Worm (Caenorhabditis elegans) whole organism, L4 larva: ENCODE data around the gene piga-1.

Experiments used
- T20F7.1 ChIP-seq: fragments of 200-800 bp; sonication (Bioruptor generic); optimal IDR thresholded peaks from 2 replicates; lab custom pipeline; 2018; ENCODE audit warnings: mild to moderate bottlenecking, missing genetic modification characterization, missing compliant biosample characterization
- Y5F2A.4 ChIP-seq: fragments of 200-800 bp; sonication (Bioruptor generic); optimal IDR thresholded peaks from 2 replicates; lab custom pipeline; 2018; ENCODE audit warnings: mild to moderate bottlenecking, missing genetic modification characterization, missing compliant biosample characterization
- Y75B8A.6 ChIP-seq: fragments of 200-800 bp; sonication (Bioruptor generic); IDR thresholded peaks from 2 replicates; pipeline ENCODE4 v1.3.6; 2022; ENCODE audit warnings: missing genetic modification reagents, missing genetic modification characterization, missing compliant biosample characterization
- ZK546.5 ChIP-seq, 2 experiments: sonication (generic microtip); optimal IDR thresholded peaks; 2 replicates each; lab custom pipeline; 2017; ENCODE audit warnings: missing biosample characterization in 2 of 2, missing genetic modification characterization in 2 of 2
- arid-1 ChIP-seq: fragments of 200-800 bp; sonication (Bioruptor generic); conservative IDR thresholded peaks from 2 replicates; pipeline ENCODE4 v1.3.6; 2022; ENCODE audit warnings: missing genetic modification reagents, missing genetic modification characterization, missing compliant biosample characterization
- cey-2 ChIP-seq: sonication (generic microtip); optimal IDR thresholded peaks from 3 replicates; lab custom pipeline; 2017; ENCODE audit warnings: missing genetic modification characterization, mild to moderate bottlenecking, missing compliant biosample characterization, antibody characterized with exemption, borderline replicate concordance; ENCODE audit not compliant: insufficient read depth
- daf-12 ChIP-seq: fragments of 150-350 bp; optimal IDR thresholded peaks from 2 replicates; lab custom pipeline; 2014; ENCODE audit warnings: missing biosample characterization, missing genetic modification reagents, missing genetic modification characterization
- daf-16 ChIP-seq, 3 experiments: sonication (generic microtip); optimal IDR thresholded peaks; 2 replicates each; lab custom pipeline; 2016 to 2017; ENCODE audit warnings: missing genetic modification characterization in 3 of 3, missing genetic modification reagents in 3 of 3, mild to moderate bottlenecking in 2 of 3, missing compliant biosample characterization in 2 of 3, missing biosample characterization in 1 of 3, moderate library complexity in 1 of 3
- dmd-6 ChIP-seq: fragments of 200-800 bp; sonication (Bioruptor generic); IDR thresholded peaks from 2 replicates; pipeline ENCODE4 v1.3.6; 2022; ENCODE audit warnings: missing genetic modification reagents, missing genetic modification characterization, missing compliant biosample characterization
- dmd-8 ChIP-seq: fragments of 200-800 bp; sonication (Bioruptor generic); IDR thresholded peaks from 2 replicates; pipeline ENCODE4 v1.3.6; 2022; ENCODE audit warnings: missing genetic modification characterization, missing compliant biosample characterization
- dpl-1 ChIP-seq: fragments of 150-350 bp; optimal IDR thresholded peaks from 2 replicates; lab custom pipeline; 2014; ENCODE audit warnings: missing biosample characterization, missing genetic modification reagents, missing genetic modification characterization
- dve-1 ChIP-seq: sonication (generic microtip); optimal IDR thresholded peaks from 2 replicates; lab custom pipeline; 2017; ENCODE audit warnings: antibody characterized with exemption, mild to moderate bottlenecking, missing genetic modification characterization, missing compliant biosample characterization; ENCODE audit not compliant: insufficient read depth
- hif-1 ChIP-seq, 2 experiments: sonication (generic microtip); optimal IDR thresholded peaks; 2 replicates each; lab custom pipeline; 2016 to 2017; ENCODE audit warnings: missing compliant biosample characterization in 2 of 2, missing genetic modification characterization in 2 of 2, missing genetic modification reagents in 2 of 2, missing genotype in 2 of 2, mild to moderate bottlenecking in 1 of 2
- hlh-11 ChIP-seq: fragments of 200-800 bp; sonication (Bioruptor generic); optimal IDR thresholded peaks from 2 replicates; lab custom pipeline; 2018; ENCODE audit warnings: mild to moderate bottlenecking, missing genetic modification characterization, missing compliant biosample characterization
- hlh-30 ChIP-seq: sonication (generic microtip); optimal IDR thresholded peaks from 2 replicates; lab custom pipeline; 2017; ENCODE audit warnings: antibody characterized with exemption, mild to moderate bottlenecking, missing genetic modification characterization, missing compliant biosample characterization; ENCODE audit not compliant: insufficient read depth
- jun-1 ChIP-seq: fragments of 150-350 bp; optimal IDR thresholded peaks from 2 replicates; lab custom pipeline; 2014; ENCODE audit warnings: missing biosample characterization, missing genetic modification reagents, missing genetic modification characterization
- lim-7 ChIP-seq: fragments of 200-800 bp; sonication (Bioruptor generic); IDR thresholded peaks from 2 replicates; pipeline ENCODE4 v1.3.6; 2022; ENCODE audit warnings: missing genetic modification characterization, missing compliant biosample characterization
- lin-13 ChIP-seq: fragments of 150-350 bp; optimal IDR thresholded peaks from 2 replicates; lab custom pipeline; 2014; ENCODE audit warnings: missing biosample characterization, missing genetic modification reagents, missing genetic modification characterization
- lin-15B ChIP-seq: fragments of 150-350 bp; sonication (generic microtip); optimal IDR thresholded peaks from 3 replicates; lab custom pipeline; 2014; ENCODE audit warnings: missing biosample characterization, missing genetic modification characterization
- lin-38 ChIP-seq: fragments of 200-800 bp; sonication (Bioruptor generic); IDR thresholded peaks from 2 replicates; pipeline ENCODE4 v1.3.6; 2022; ENCODE audit warnings: missing genetic modification reagents, missing genetic modification characterization, missing compliant biosample characterization
- lsy-2 ChIP-seq, 2 experiments: fragments of 150-350 bp in 1 of 2; sonication (generic microtip) in 1 of 2; optimal IDR thresholded peaks; 2 replicates each; lab custom pipeline; 2014 to 2017; ENCODE audit warnings: missing biosample characterization in 2 of 2, missing genetic modification characterization in 2 of 2
- mdl-1 ChIP-seq, 2 experiments: fragments of 150-350 bp in 1 of 2; sonication (generic microtip) in 1 of 2; optimal IDR thresholded peaks; 2 replicates each; lab custom pipeline; 2014 to 2017; ENCODE audit warnings: missing biosample characterization in 2 of 2, missing genetic modification characterization in 2 of 2
- mes-2 ChIP-seq: sonication (generic microtip); optimal IDR thresholded peaks from 2 replicates; lab custom pipeline; 2016; ENCODE audit warnings: missing genotype, mild to moderate bottlenecking, missing genetic modification characterization, missing compliant biosample characterization; ENCODE audit not compliant: poor library complexity, severe bottlenecking
- mxl-3 ChIP-seq: fragments of 200-800 bp; sonication (Bioruptor generic); optimal IDR thresholded peaks from 2 replicates; lab custom pipeline; 2018; ENCODE audit warnings: mild to moderate bottlenecking, missing genetic modification characterization, missing compliant biosample characterization
- nhr-10 ChIP-seq: fragments of 150-350 bp; optimal IDR thresholded peaks from 2 replicates; lab custom pipeline; 2014; ENCODE audit warnings: missing biosample characterization, missing genetic modification characterization
- nhr-11 ChIP-seq: fragments of 150-350 bp; optimal IDR thresholded peaks from 2 replicates; lab custom pipeline; 2014; ENCODE audit warnings: missing biosample characterization, missing genetic modification characterization
- nhr-25 ChIP-seq: sonication (generic microtip); optimal IDR thresholded peaks from 2 replicates; lab custom pipeline; 2017; ENCODE audit warnings: missing genetic modification characterization, mild to moderate bottlenecking, missing compliant biosample characterization, antibody characterized with exemption, moderate library complexity, borderline replicate concordance; ENCODE audit not compliant: insufficient read depth
- nhr-28 ChIP-seq: fragments of 150-350 bp; optimal IDR thresholded peaks from 2 replicates; lab custom pipeline; 2014; ENCODE audit warnings: missing biosample characterization, missing genetic modification characterization
- nhr-76 ChIP-seq: fragments of 150-350 bp; optimal IDR thresholded peaks from 2 replicates; lab custom pipeline; 2014; ENCODE audit warnings: missing biosample characterization, missing genetic modification characterization
- nhr-77 ChIP-seq: fragments of 150-350 bp; optimal IDR thresholded peaks from 2 replicates; lab custom pipeline; 2014; ENCODE audit warnings: missing biosample characterization, missing genetic modification characterization
- pqm-1 ChIP-seq: sonication (generic microtip); optimal IDR thresholded peaks from 2 replicates; lab custom pipeline; 2017; ENCODE audit warnings: missing biosample characterization, missing genetic modification characterization
- rbr-2 ChIP-seq: sonication (generic microtip); optimal IDR thresholded peaks from 2 replicates; lab custom pipeline; 2016; ENCODE audit warnings: missing genotype, missing genetic modification characterization, missing compliant biosample characterization
- sdz-12 ChIP-seq: fragments of 200-800 bp; sonication (Bioruptor generic); optimal IDR thresholded peaks from 2 replicates; lab custom pipeline; 2018; ENCODE audit warnings: mild to moderate bottlenecking, missing genetic modification characterization, missing compliant biosample characterization
- skn-1 ChIP-seq: fragments of 150-350 bp; optimal IDR thresholded peaks from 2 replicates; lab custom pipeline; 2014; ENCODE audit warnings: missing biosample characterization, missing genetic modification characterization
- snpc-1.2 ChIP-seq: fragments of 200-800 bp; sonication (Bioruptor generic); IDR thresholded peaks from 2 replicates; pipeline ENCODE4 v1.3.6; 2022; ENCODE audit warnings: missing genetic modification reagents, missing genetic modification characterization, missing compliant biosample characterization
- snpc-4 ChIP-seq: fragments of 150-350 bp; optimal IDR thresholded peaks from 2 replicates; lab custom pipeline; 2014; ENCODE audit warnings: missing biosample characterization, missing genetic modification characterization
- unc-39 ChIP-seq: sonication (generic microtip); optimal IDR thresholded peaks from 2 replicates; lab custom pipeline; 2017; ENCODE audit warnings: missing biosample characterization, missing genetic modification characterization
- unc-62 ChIP-seq, 3 experiments: fragments of 150-350 bp in 1 of 3; sonication (generic microtip); optimal IDR thresholded peaks in 2 of 3; peaks in 1 of 3; 1 replicate in 1 of 3; 2 replicates in 2 of 3; lab custom pipeline; 2014 to 2017; ENCODE audit warnings: missing biosample characterization in 3 of 3, missing genetic modification characterization in 3 of 3, missing genetic modification reagents in 3 of 3, missing genotype in 1 of 3
- ztf-11 ChIP-seq: fragments of 150-350 bp; optimal IDR thresholded peaks from 2 replicates; lab custom pipeline; 2014; ENCODE audit warnings: missing biosample characterization, missing genetic modification characterization

Gene piga-1

DNA sequence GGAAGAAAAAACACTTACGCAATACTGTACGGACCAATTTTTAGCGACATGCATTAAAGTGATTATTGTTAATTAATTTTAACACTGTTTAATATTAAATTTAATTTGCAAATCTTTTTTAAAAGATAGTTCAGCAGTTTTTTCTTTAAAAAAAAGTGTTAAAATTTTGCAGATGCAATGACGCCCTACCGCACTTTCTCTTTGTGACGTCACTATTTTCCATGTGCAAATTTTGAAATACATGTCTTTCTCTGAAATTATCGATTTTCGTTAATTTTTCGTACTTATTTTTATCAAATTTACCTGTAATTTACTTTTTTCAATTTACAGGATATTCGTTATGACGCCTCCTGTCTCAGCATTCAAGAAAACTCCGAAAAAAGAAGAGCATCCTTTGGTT, at the start of gene piga-1, which contains the start of gene eif-2Bepsilon:
piga-1 (minus strand) TSS at position 174 of the 400 bp plus-strand sequence.
eif-2Bepsilon (plus strand) TSS at position 331 of the 400 bp plus-strand sequence.
- TF ChIP-seq Y75B8A.6 (GFP tag; lab: Robert Waterston, UW) (no peak), dmd-8 (GFP tag; lab: Robert Waterston, UW) (no peak), nhr-10 (tag; lab: Kevin White, UChicago) (no peak), hif-1 (tag; optimal IDR thresholded peaks at IDR 0.05; lab: Kevin White, UChicago) (peak in 1 of 2 experiments; percentile 3), rbr-2 (peak; percentile 16), ztf-11 (tag; lab: Kevin White, UChicago) (no peak), dve-1 (tag; lab: Kevin White, UChicago) (peak; percentile 22), dpl-1 (GFP tag; lab: Kevin White, UChicago) (peak; percentile 49), lin-38 (GFP tag; lab: Robert Waterston, UW) (peak; percentile 90), mes-2 (tag; lab: Kevin White, UChicago) (peak; percentile 53), unc-39 (no peak), jun-1 (tag; lab: Kevin White, UChicago) (no peak), nhr-77 (peak; percentile 16), Y5F2A.4 (GFP tag; lab: Kevin White, UChicago) (no peak), mdl-1 (tag; optimal IDR thresholded peaks at IDR 0.05; lab: Kevin White, UChicago) (peak in 1 of 2 experiments; percentile 75), snpc-4 (no peak), mxl-3 (GFP tag; lab: Kevin White, UChicago) (peak; percentile 24), lin-13 (no peak)

DNA sequence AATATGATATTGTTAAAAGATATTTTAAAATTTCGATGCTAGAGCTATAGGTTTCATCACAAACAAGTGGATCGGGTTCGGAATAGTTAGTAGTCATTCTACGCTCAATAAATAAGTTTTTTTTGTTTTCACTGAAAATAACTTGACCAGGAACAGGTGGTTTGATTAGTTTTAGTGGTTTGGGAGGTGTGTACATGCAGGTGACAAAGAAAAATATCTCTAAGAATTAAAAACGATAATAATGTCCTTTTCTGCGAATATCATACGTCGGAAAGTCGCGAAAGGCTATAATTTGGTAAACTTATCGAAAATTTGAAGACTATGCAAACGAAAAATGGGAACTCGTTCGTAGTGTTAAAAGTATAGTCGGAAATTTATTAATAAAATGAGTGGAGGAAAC, 48.8 kb upstream of the piga-1 start, which contains the start of gene srg-15:
srg-15 (minus strand) TSS at position 101 of the 400 bp plus-strand sequence.
- no peak for TF ChIP-seq arid-1
- no peak for TF ChIP-seq lim-7 (GFP tag; lab: Robert Waterston, UW)
- TF ChIP-seq nhr-25 (tag; lab: Kevin White, UChicago): no peak
- TF ChIP-seq nhr-76 (tag; lab: Kevin White, UChicago): no peak
- no peak for TF ChIP-seq daf-12 (tag; lab: Kevin White, UChicago)
- TF ChIP-seq, all 104 proteins: peak for 0

DNA sequence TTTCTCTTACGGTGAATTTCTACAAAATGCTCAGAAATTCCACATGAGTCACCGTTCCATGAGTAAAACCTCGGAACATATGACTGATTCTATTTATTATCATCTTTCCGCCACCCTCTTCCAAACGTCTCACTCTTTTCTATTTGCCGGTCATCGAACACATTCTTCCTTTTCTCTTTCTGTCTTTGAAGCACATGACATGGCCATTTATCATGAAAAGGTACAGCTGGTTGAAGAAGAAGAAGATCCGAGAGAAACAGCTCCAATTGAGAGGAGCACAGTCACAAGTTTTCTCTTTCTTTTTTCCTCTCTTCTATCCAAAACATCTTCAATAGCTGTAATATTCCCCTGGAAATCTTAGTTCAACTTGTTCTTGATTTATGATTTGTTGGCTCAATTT, 45.5 kb upstream of the piga-1 start, which contains the start of gene cup-16:
cup-16 (plus strand) TSS at position 132 of the 400 bp plus-strand sequence.
- TF ChIP-seq hlh-11 (tag; lab: Kevin White, UChicago) (peak; percentile 55), hlh-30 (tag; lab: Kevin White, UChicago) (peak; percentile 74), nhr-10 (tag; lab: Kevin White, UChicago) (no peak), unc-62 (GFP tag; optimal IDR thresholded peaks at IDR 0.05 in 1 of 2; lab: Kevin White, UChicago) (peak in 1 of 2 experiments; percentile 71), unc-62 (tag; optimal IDR thresholded peaks at IDR 0.05; lab: Kevin White, UChicago) (no peak), daf-16 (GFP tag; optimal IDR thresholded peaks at IDR 0.05; lab: Kevin White, UChicago) (peak in 1 of 2 experiments; percentile 25), daf-16 (tag; optimal IDR thresholded peaks at IDR 0.05; lab: Kevin White, UChicago) (no peak), nhr-11 (tag; lab: Kevin White, UChicago) (peak; percentile 71), lsy-2 (tag; optimal IDR thresholded peaks at IDR 0.05; lab: Kevin White, UChicago) (peak in 1 of 2 experiments; percentile 36), T20F7.1 (GFP tag; lab: Kevin White, UChicago) (no peak)

DNA sequence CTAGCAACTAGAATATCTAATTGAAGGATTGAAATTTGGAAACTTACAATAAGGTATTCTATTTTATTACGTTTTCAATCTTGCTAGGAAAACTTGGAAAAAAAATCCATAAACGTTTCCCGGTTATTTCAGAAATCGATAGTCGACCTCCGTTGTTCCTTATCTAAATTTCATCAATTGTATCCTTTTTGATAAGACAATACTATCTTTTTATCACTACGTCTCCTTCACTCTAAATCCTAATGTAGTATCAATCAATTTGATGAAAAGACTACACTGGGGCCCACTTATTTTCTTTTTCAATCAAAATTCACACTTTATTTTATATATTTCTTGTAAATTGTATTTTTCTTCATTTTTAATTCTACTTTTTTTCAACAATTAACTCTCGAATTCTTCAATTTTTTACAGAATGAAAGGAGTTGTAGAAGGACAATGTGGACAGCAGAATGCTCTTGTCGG, 42.9 kb upstream of the piga-1 start, which contains the start of gene prx-5:
prx-5 (plus strand) TSS at position 412 of the 462 bp plus-strand sequence.
- TF ChIP-seq nhr-28 (tag; lab: Kevin White, UChicago) (peak; percentile 77), nhr-10 (tag; lab: Kevin White, UChicago) (no peak), lin-15B (tag; lab: Kevin White, UChicago) (no peak), pqm-1 (tag; lab: Kevin White, UChicago) (peak; percentile 35), dmd-6 (GFP tag; lab: Robert Waterston, UW) (peak; percentile 29; the same call in 1 of the 2 replicates), T20F7.1 (GFP tag; lab: Kevin White, UChicago) (peak; percentile 10), ZK546.5 (tag; optimal IDR thresholded peaks at IDR 0.05; lab: Kevin White, UChicago) (no peak), skn-1 (tag; lab: Kevin White, UChicago) (no peak), dve-1 (tag; lab: Kevin White, UChicago) (peak; percentile 32), snpc-1.2 (no peak), sdz-12 (GFP tag; lab: Kevin White, UChicago) (no peak), cey-2 (tag; lab: Kevin White, UChicago) (no peak)
